Fruit fly (Drosophila melanogaster): Measurements from ENCODE around the gene gny.

gny gene

DNA sequence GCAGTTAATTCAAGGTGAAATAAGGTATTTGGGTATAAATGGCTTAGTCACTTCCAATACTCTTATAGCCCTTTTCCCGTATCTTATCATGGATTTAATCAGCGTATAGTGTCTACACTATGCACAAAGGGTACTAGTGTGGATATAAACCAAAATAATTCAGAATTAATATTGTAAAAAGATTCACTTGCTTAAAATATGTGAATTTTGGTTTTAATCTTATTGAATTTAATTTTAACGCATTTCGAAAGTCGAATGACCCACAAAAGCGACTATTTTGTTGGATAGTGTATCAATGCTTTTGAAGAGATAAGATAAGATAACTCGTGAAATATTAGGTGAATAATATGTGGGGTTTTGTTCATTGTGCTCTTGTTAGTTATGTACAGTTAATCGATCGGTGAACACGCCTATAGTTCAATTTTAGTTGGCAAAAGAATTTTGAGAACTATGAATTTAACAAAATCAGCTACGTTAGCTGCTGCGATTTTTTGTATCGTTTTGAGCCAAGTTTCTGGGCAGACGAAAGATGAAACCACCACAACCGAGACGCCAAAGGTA, 2.1 kb downstream of the gny start, which contains the start of gene CG5096 (continued):
- TF ChIP-seq hb (GFP tag; IDR thresholded peaks at IDR 0.05; ENCODE audit: partially characterized antibody) (no peak), ftz-f1 (GFP tag; optimal IDR thresholded peaks at IDR 0.05) (peak; percentile 29), Kr (GFP tag; optimal IDR thresholded peaks at IDR 0.05) (no peak), CG10543 (GFP tag; optimal IDR thresholded peaks at IDR 0.05) (peak; percentile 49), CG7372 (GFP tag; IDR thresholded peaks at IDR 0.05) (peak; percentile 81), tup (GFP tag; optimal IDR thresholded peaks at IDR 0.05) (peak; percentile 59), TFAM (GFP tag; optimal IDR thresholded peaks at IDR 0.05) (no peak), Fer1 (GFP tag; optimal IDR thresholded peaks at IDR 0.05) (peak; percentile 95), CG11398 (GFP tag; optimal IDR thresholded peaks at IDR 0.05) (peak; percentile 62), Ets97D (GFP tag; optimal IDR thresholded peaks at IDR 0.05) (peak; percentile 50), CG14050 (GFP tag; IDR thresholded peaks at IDR 0.05) (peak; percentile 87), dan (GFP tag; IDR thresholded peaks at IDR 0.05) (no peak), CG13424 (tag; optimal IDR thresholded peaks at IDR 0.05) (peak; percentile 93), nmo (GFP tag; optimal IDR thresholded peaks at IDR 0.05) (peak; percentile 88), lilli (GFP tag; optimal IDR thresholded peaks at IDR 0.05) (peak; percentile 93), CG12104 (GFP tag; optimal IDR thresholded peaks at IDR 0.05) (peak; percentile 66), CG15011 (GFP tag; optimal IDR thresholded peaks at IDR 0.05) (peak; percentile 84), CrebB (tag; optimal IDR thresholded peaks at IDR 0.05) (peak; percentile 89), Hr39 (optimal IDR thresholded peaks at IDR 0.05) (no peak), CG7271 (tag; optimal IDR thresholded peaks at IDR 0.05) (no peak), Ravus (GFP tag; IDR thresholded peaks at IDR 0.05) (peak; percentile 60), fd64A (GFP tag; optimal IDR thresholded peaks at IDR 0.05) (no peak), eyg (GFP tag; optimal IDR thresholded peaks at IDR 0.05) (peak; percentile 69), CG4328 (GFP tag; optimal IDR thresholded peaks at IDR 0.05) (peak; percentile 62), CG6854 (GFP tag; optimal IDR thresholded peaks at IDR 0.05) (peak; percentile 89), CG31224 (GFP tag; IDR thresholded peaks at IDR 0.05) (peak; percentile 72; the same call in 1 of the 2 replicates), trh (GFP tag; optimal IDR thresholded peaks at IDR 0.05) (peak; percentile 51), dpn (GFP tag; optimal IDR thresholded peaks at IDR 0.05) (peak; percentile 80 to 82), fd96Cb (tag; optimal IDR thresholded peaks at IDR 0.05) (peak; percentile 84), Nf-YB (GFP tag; optimal IDR thresholded peaks at IDR 0.05) (peak; percentile 74), CG7786 (GFP tag; optimal IDR thresholded peaks at IDR 0.05) (peak; percentile 84), CG17361 (GFP tag; IDR thresholded peaks at IDR 0.05) (peak; percentile 84; the same call in 2 of the 3 replicates), NC2β (GFP tag; optimal IDR thresholded peaks at IDR 0.05) (peak; percentile 19), H2.0 (GFP tag; IDR thresholded peaks at IDR 0.05) (peak; percentile 79), CG17328 (GFP tag; IDR thresholded peaks at IDR 0.05) (peak; percentile 83), sima (GFP tag; optimal IDR thresholded peaks at IDR 0.05) (peak; percentile 15), slp2 (GFP tag; optimal IDR thresholded peaks at IDR 0.05) (peak; percentile 47), Tbp (GFP tag; optimal IDR thresholded peaks at IDR 0.05) (no peak), fd3F (GFP tag; optimal IDR thresholded peaks at IDR 0.05) (peak; percentile 87), CG3726 (GFP tag; IDR thresholded peaks at IDR 0.05) (peak; percentile 48; the same call in 1 of the 3 replicates), CG1529 (GFP tag; optimal IDR thresholded peaks at IDR 0.05) (peak; percentile 74), CoRest (tag; optimal IDR thresholded peaks at IDR 0.05) (peak; percentile 93), CG10979 (tag; optimal IDR thresholded peaks at IDR 0.05) (peak; percentile 80), CG12219 (GFP tag; optimal IDR thresholded peaks at IDR 0.05) (peak; percentile 89), Ptx1 (GFP tag; IDR thresholded peaks at IDR 0.05) (peak; percentile 89), NFAT (GFP tag; IDR thresholded peaks at IDR 0.05) (no peak; the same call in 1 of the 2 replicates), Fer3 (tag; optimal IDR thresholded peaks at IDR 0.05) (peak; percentile 96), disco-r (GFP tag; optimal IDR thresholded peaks at IDR 0.05) (peak; percentile 59), ab (GFP tag; optimal IDR thresholded peaks at IDR 0.05) (no peak), Deaf1 (tag; optimal IDR thresholded peaks at IDR 0.05) (peak; percentile 75), CG1024 (GFP tag; IDR thresholded peaks at IDR 0.05) (peak; percentile 70)
